Fruit fly (Drosophila melanogaster) whole organism, adult: ENCODE results near the gene CG6839.
A peak's percentile ranks its signal among the peaks of the same experiment; 100 is the strongest.

Source experiments
- CG11617 ChIP-seq: fragments of 200-800 bp; sonication (Bioruptor generic); optimal IDR thresholded peaks from 2 replicates; lab custom pipeline; 2017; ENCODE audit warnings: mild to moderate bottlenecking, missing biosample characterization, missing genetic modification reagents, missing genetic modification characterization
- CG12768 ChIP-seq: fragments of 200-800 bp; sonication (Bioruptor generic); optimal IDR thresholded peaks from 2 replicates; lab custom pipeline; 2017; ENCODE audit warnings: missing biosample characterization, missing genetic modification characterization, mild to moderate bottlenecking, moderate library complexity, missing genetic modification reagents
- CG14711 ChIP-seq: fragments of 200-800 bp; sonication (Bioruptor generic); optimal IDR thresholded peaks from 2 replicates; lab custom pipeline; 2018; ENCODE audit warnings: missing biosample characterization, mild to moderate bottlenecking, missing genetic modification characterization, moderate library complexity
- CG1620 ChIP-seq: fragments of 200-800 bp; sonication (Bioruptor generic); optimal IDR thresholded peaks from 2 replicates; lab custom pipeline; 2016; ENCODE audit warnings: missing biosample characterization, missing genetic modification characterization
- CG33017 ChIP-seq: fragments of 200-800 bp; sonication (Bioruptor generic); optimal IDR thresholded peaks from 2 replicates; lab custom pipeline; 2018; ENCODE audit warnings: missing biosample characterization, mild to moderate bottlenecking, missing genetic modification characterization, moderate library complexity
- CG5204 ChIP-seq: fragments of 200-800 bp; sonication (Bioruptor generic); optimal IDR thresholded peaks from 2 replicates; lab custom pipeline; 2016; ENCODE audit warnings: missing biosample characterization, missing genetic modification characterization
- CG7045 ChIP-seq: fragments of 200-800 bp; sonication (Bioruptor generic); optimal IDR thresholded peaks from 2 replicates; lab custom pipeline; 2017; ENCODE audit warnings: missing biosample characterization, mild to moderate bottlenecking, missing genetic modification characterization
- CG7101 ChIP-seq: fragments of 200-800 bp; sonication (Bioruptor generic); optimal IDR thresholded peaks from 2 replicates; lab custom pipeline; 2018; ENCODE audit warnings: missing biosample characterization, mild to moderate bottlenecking, missing genetic modification characterization, moderate library complexity
- Clk ChIP-seq: fragments of 200-800 bp; sonication (Bioruptor generic); optimal IDR thresholded peaks from 2 replicates; lab custom pipeline; 2017; ENCODE audit warnings: missing biosample characterization, missing genetic modification characterization
- Crg-1 ChIP-seq: fragments of 200-800 bp; sonication (Bioruptor generic); optimal IDR thresholded peaks from 2 replicates; lab custom pipeline; 2016; ENCODE audit warnings: missing biosample characterization, missing genetic modification characterization
- Hr96 ChIP-seq: fragments of 200-800 bp; sonication (Bioruptor generic); optimal IDR thresholded peaks from 2 replicates; lab custom pipeline; 2016; ENCODE audit warnings: missing biosample characterization, missing genetic modification characterization
- Mnt ChIP-seq: fragments of 200-800 bp; sonication (Bioruptor generic); optimal IDR thresholded peaks from 2 replicates; lab custom pipeline; 2016; ENCODE audit warnings: missing biosample characterization, mild to moderate bottlenecking, missing genetic modification characterization
- bab1 ChIP-seq: fragments of 200-800 bp; sonication (Bioruptor generic); optimal IDR thresholded peaks from 3 replicates; lab custom pipeline; 2019; ENCODE audit warnings: missing biosample characterization, mild to moderate bottlenecking, missing genetic modification characterization, moderate library complexity
- cic ChIP-seq: fragments of 200-800 bp; sonication (Bioruptor generic); optimal IDR thresholded peaks from 2 replicates; lab custom pipeline; 2017; ENCODE audit warnings: missing biosample characterization, mild to moderate bottlenecking, missing genetic modification characterization, moderate library complexity
- cnc ChIP-seq, 2 experiments: fragments of >200 bp; optimal IDR thresholded peaks; 2 replicates each; lab custom pipeline; 2017
- kay ChIP-seq: fragments of 200-800 bp; sonication (Bioruptor generic); peaks from one replicate; lab custom pipeline; 2016; ENCODE audit warnings: missing biosample characterization, missing genetic modification characterization, borderline replicate concordance
- ovo ChIP-seq: fragments of 200-800 bp; sonication (Bioruptor generic); optimal IDR thresholded peaks from 2 replicates; lab custom pipeline; 2016; ENCODE audit warnings: missing biosample characterization, missing genetic modification characterization
- pad ChIP-seq: fragments of 200-800 bp; sonication (Bioruptor generic); optimal IDR thresholded peaks from 3 replicates; lab custom pipeline; 2017; ENCODE audit warnings: missing biosample characterization, missing genetic modification characterization, mild to moderate bottlenecking, moderate library complexity, missing genetic modification reagents
- tj ChIP-seq: fragments of 200-800 bp; sonication (Bioruptor generic); optimal IDR thresholded peaks from 3 replicates; lab custom pipeline; 2017; ENCODE audit warnings: missing biosample characterization, mild to moderate bottlenecking, missing genetic modification characterization, moderate library complexity
- toe ChIP-seq: fragments of 200-800 bp; sonication (Bioruptor generic); optimal IDR thresholded peaks from 2 replicates; lab custom pipeline; 2016; ENCODE audit warnings: missing biosample characterization, missing genetic modification characterization

CG6839 gene

DNA sequence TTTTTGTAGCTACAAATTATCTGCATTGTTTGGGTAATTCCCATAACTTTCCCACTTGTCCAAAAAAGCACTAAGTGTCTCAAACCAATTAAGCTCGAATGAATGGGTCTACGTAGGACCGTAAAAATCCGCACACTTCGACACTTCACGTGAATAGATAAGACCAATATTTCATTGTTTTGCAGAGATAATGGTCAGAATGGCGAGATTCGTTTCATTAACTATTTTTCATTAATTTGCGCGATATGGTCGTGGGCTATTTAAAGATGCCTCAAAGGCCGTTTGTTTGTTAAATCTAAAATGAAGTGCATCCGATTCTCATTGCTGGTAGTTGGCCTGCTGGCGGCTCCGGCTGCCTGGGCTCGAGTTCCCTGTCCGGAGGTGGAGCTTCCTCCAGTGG, at the start of gene CG6839:
Gene CG6839 (plus strand): TSS at position 301 of the 400 bp plus-strand sequence.
- TF ChIP-seq toe (GFP tag; lab: Kevin White, UChicago) (no peak), cic (peak; percentile 51), CG33017 (tag; lab: Kevin White, UChicago) (no peak)

- TF ChIP-seq CG5204 (GFP tag; lab: Kevin White, UChicago) = peak; percentile 80
- peak; percentile 56 for TF ChIP-seq tj (GFP tag; lab: Kevin White, UChicago)
- TF ChIP-seq Crg-1 = peak; percentile 53
- TF ChIP-seq ovo (GFP tag; lab: Kevin White, UChicago) = no peak
- peak; percentile 31 for TF ChIP-seq CG12768
- TF ChIP-seq CG7045 = peak; percentile 72
- no peak for TF ChIP-seq kay (GFP tag; lab: Kevin White, UChicago)
- peak; percentile 75 for TF ChIP-seq toe (GFP tag; lab: Kevin White, UChicago)
- peak; percentile 19 for TF ChIP-seq pad
- peak; percentile 63 for TF ChIP-seq Mnt (GFP tag; lab: Kevin White, UChicago)
- TF ChIP-seq CG11617 (GFP tag; lab: Kevin White, UChicago) = peak; percentile 83
- peak; percentile 77 for TF ChIP-seq CG7101 (tag; lab: Kevin White, UChicago)
- TF ChIP-seq CG1620 (GFP tag; lab: Kevin White, UChicago) = peak; percentile 46
- no peak for TF ChIP-seq cnc (optimal IDR thresholded peaks at IDR 0.05; lab: Kevin White, UChicago)
- TF ChIP-seq Clk = peak; percentile 30
- peak; percentile 37 for TF ChIP-seq CG33017 (tag; lab: Kevin White, UChicago)
- TF ChIP-seq Hr96 = peak; percentile 60
- TF ChIP-seq CG14711 (tag; lab: Kevin White, UChicago) = peak; percentile 84
- TF ChIP-seq cic = peak; percentile 63
- peak; percentile 67 for TF ChIP-seq bab1 (GFP tag; lab: Kevin White, UChicago)
Measured at dm6 chr3L:18869035-18869826, 48.1 kb upstream of the CG6839 start, which contains the start of gene Grx1. Grx1 (plus strand) TSS chr3L:18869230.

DNA sequence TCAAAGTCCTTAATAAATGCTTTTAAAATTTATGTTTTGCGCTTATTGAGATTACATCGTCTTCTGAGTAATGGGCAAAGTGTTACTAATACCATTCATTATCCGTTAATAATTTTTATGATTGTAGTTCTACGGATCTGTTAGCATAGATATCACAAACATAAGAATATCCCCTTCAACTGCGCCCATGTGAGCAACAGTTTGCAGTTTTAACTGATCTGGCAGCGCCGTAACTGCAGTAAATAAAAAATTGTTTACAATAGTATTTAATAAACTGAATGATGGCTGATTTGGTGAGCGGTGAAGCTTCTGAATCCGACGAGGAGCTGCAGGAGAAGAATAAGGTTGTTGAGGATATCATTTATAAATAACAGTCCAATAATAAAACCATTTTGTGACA, 47.4 kb upstream of the CG6839 start, which contains the start of gene Blos3:
Gene Blos3 (plus strand): TSS at position 198 of the 400 bp plus-strand sequence.
- TF ChIP-seq tj (GFP tag; lab: Kevin White, UChicago) (peak; percentile 22), CG7045 (peak; percentile 24), Clk (peak; percentile 19), Mnt (GFP tag; lab: Kevin White, UChicago) (peak; percentile 23), Hr96 (no peak), cic (no peak), toe (GFP tag; lab: Kevin White, UChicago) (peak; percentile 43), pad (no peak), CG14711 (tag; lab: Kevin White, UChicago) (peak; percentile 54), CG12768 (peak; percentile 3), CG1620 (GFP tag; lab: Kevin White, UChicago) (peak; percentile 34), CG33017 (tag; lab: Kevin White, UChicago) (peak; percentile 47), CG11617 (GFP tag; lab: Kevin White, UChicago) (peak; percentile 45), ovo (GFP tag; lab: Kevin White, UChicago) (no peak), CG5204 (GFP tag; lab: Kevin White, UChicago) (no peak), bab1 (GFP tag; lab: Kevin White, UChicago) (peak; percentile 52), Crg-1 (no peak), cnc (optimal IDR thresholded peaks at IDR 0.05; lab: Kevin White, UChicago) (no peak), kay (GFP tag; lab: Kevin White, UChicago) (no peak), CG7101 (tag; lab: Kevin White, UChicago) (peak; percentile 62)

- TF ChIP-seq CG7101 (tag; lab: Kevin White, UChicago) (peak; percentile 30), CG14711 (tag; lab: Kevin White, UChicago) (peak; percentile 49), CG33017 (tag; lab: Kevin White, UChicago) (peak; percentile 13), CG11617 (GFP tag; lab: Kevin White, UChicago) (peak; percentile 37), bab1 (GFP tag; lab: Kevin White, UChicago) (peak; percentile 30), CG7045 (no peak), Hr96 (no peak)
Measured at dm6 chr3L:18872440-18872839, 44.9 kb upstream of the CG6839 start, which contains the start of the genes Rad9 and Uggt. Rad9 (minus strand) TSS chr3L:18872553. Uggt (plus strand) TSS chr3L:18872747.

- TF ChIP-seq CG33017 (tag; lab: Kevin White, UChicago) (no peak), bab1 (GFP tag; lab: Kevin White, UChicago) (no peak), Hr96 (no peak), cic (no peak), cnc (optimal IDR thresholded peaks at IDR 0.05; lab: Kevin White, UChicago) (no peak), CG14711 (tag; lab: Kevin White, UChicago) (no peak), CG11617 (GFP tag; lab: Kevin White, UChicago) (no peak), tj (GFP tag; lab: Kevin White, UChicago) (no peak), CG1620 (GFP tag; lab: Kevin White, UChicago) (no peak), Mnt (GFP tag; lab: Kevin White, UChicago) (no peak), CG7101 (tag; lab: Kevin White, UChicago) (no peak), CG7045 (no peak), kay (GFP tag; lab: Kevin White, UChicago) (no peak), toe (GFP tag; lab: Kevin White, UChicago) (no peak), ovo (GFP tag; lab: Kevin White, UChicago) (no peak), CG12768 (no peak), Crg-1 (no peak)
Measured at dm6 chr3L:18881613-18882012, 35.8 kb upstream of the CG6839 start.
